Fruit fly (Drosophila melanogaster) whole organism, wandering third instar larva: Measurements from ENCODE around the gene Hrd3.

Experiments used
- GATAd ChIP-seq: sonication (Bioruptor generic); optimal IDR thresholded peaks from 2 replicates; lab custom pipeline; 2016; ENCODE audit warnings: missing biosample characterization, missing genetic modification characterization
- HLH106 ChIP-seq: fragments of 200-800 bp; optimal IDR thresholded peaks from 3 replicates; lab custom pipeline; 2019; ENCODE audit warnings: missing biosample characterization, mild to moderate bottlenecking, missing genetic modification characterization, moderate library complexity
- brk ChIP-seq: fragments of 200-800 bp; sonication (Bioruptor generic); optimal IDR thresholded peaks from 2 replicates; lab custom pipeline; 2016; ENCODE audit warnings: missing biosample characterization, mild to moderate bottlenecking, missing genetic modification characterization
- h ChIP-seq: fragments of 200-800 bp; sonication (Bioruptor generic); optimal IDR thresholded peaks from 3 replicates; lab custom pipeline; 2016; ENCODE audit warnings: missing biosample characterization, mild to moderate bottlenecking, missing genetic modification characterization
- jim ChIP-seq: fragments of 175-275, 200-325 bp; sonication (Bioruptor generic); optimal IDR thresholded peaks from 2 replicates; lab custom pipeline; 2016; ENCODE audit warnings: missing biosample characterization, mild to moderate bottlenecking, missing genetic modification characterization
- lola ChIP-seq: fragments of >200 bp; optimal IDR thresholded peaks from 2 replicates; lab custom pipeline; 2017; ENCODE audit warnings: missing biosample characterization, missing genetic modification characterization

DNA sequence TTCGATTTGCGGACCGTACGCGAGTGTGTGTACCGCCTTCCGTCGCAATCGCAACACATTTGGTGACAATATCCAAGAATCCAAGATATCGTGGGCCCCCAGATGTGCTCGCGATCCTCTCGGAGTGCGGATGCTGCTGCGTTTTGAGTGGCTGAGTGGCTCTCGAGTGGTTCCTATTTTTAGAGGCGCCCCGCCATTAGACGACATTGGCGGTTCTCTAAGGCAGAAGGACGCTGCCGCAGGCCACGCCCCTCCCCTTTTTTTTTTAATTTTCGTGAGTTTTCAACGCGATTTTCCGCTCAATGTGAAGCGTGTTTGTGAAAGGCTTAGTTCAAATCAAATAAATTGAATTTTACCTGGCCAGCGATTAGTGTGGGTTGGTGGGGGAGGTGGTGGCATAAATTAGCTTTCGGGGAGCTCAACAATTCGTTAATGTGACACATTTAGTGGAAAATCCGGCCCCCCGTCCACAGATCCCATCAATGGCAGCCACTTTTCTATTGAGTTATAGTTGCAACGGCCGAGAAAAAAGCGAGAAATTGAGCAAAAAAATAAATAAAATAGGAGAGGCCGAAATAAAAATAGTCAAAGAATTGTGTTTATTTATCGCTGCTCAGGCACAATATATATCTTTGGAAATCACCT lies 39.9 kb downstream of the Hrd3 start, which contains the start of gene nau:
- TF ChIP-seq jim (GFP tag; lab: Kevin White, UChicago): no peak
- no peak for TF ChIP-seq h (GFP tag; lab: Kevin White, UChicago)
- no peak for TF ChIP-seq HLH106 (tag; lab: Kevin White, UChicago)
- TF ChIP-seq lola (GFP tag; lab: Kevin White, UChicago): no peak
- no peak for TF ChIP-seq GATAd (GFP tag; lab: Kevin White, UChicago)
- TF ChIP-seq brk (GFP tag; lab: Kevin White, UChicago): no peak
